Fruit fly (Drosophila melanogaster) whole organism, wandering third instar larva: ENCODE data around the gene Tasp1.

Experiments
- Dfd ChIP-seq: fragments of >200 bp; optimal IDR thresholded peaks from 2 replicates; lab custom pipeline; 2017; ENCODE audit warnings: missing biosample characterization, missing genetic modification characterization
- Hr83 ChIP-seq: fragments of 200-300 bp; sonication (Bioruptor generic); optimal IDR thresholded peaks from 2 replicates; lab custom pipeline; 2016; ENCODE audit warnings: missing biosample characterization, mild to moderate bottlenecking, missing genetic modification characterization, moderate library complexity; ENCODE audit not compliant: poor library complexity, severe bottlenecking
- Myc ChIP-seq: fragments of >200 bp; optimal IDR thresholded peaks from 2 replicates; lab custom pipeline; 2017
- N ChIP-seq: fragments of >200 bp; optimal IDR thresholded peaks from 2 replicates; lab custom pipeline; 2018; ENCODE audit warnings: missing biosample characterization, missing external identifiers, missing genetic modification characterization
- dmrt93B ChIP-seq: fragments of 200-800 bp; sonication (Bioruptor generic); optimal IDR thresholded peaks from 2 replicates; lab custom pipeline; 2018; ENCODE audit warnings: missing biosample characterization, mild to moderate bottlenecking, missing genetic modification characterization
- ey ChIP-seq: fragments of 200-800 bp; sonication (Bioruptor generic); optimal IDR thresholded peaks from 2 replicates; lab custom pipeline; 2016; ENCODE audit warnings: missing biosample characterization, missing genetic modification characterization
- fru ChIP-seq: fragments of 200-800 bp; sonication (Bioruptor generic); optimal IDR thresholded peaks from 3 replicates; lab custom pipeline; 2016; ENCODE audit warnings: missing biosample characterization, mild to moderate bottlenecking, missing genetic modification characterization
- pan ChIP-seq: fragments of >200 bp; optimal IDR thresholded peaks from 2 replicates; lab custom pipeline; 2017
- psq ChIP-seq: fragments of 200-800 bp; sonication (Bioruptor generic); optimal IDR thresholded peaks from 3 replicates; lab custom pipeline; 2017; ENCODE audit warnings: missing biosample characterization, mild to moderate bottlenecking, missing genetic modification characterization, moderate library complexity
- usp ChIP-seq: fragments of >200 bp; optimal IDR thresholded peaks from 2 replicates; lab custom pipeline; 2017; ENCODE audit warnings: missing biosample characterization, missing genetic modification characterization

- TF ChIP-seq Myc (lab: Kevin White, UChicago) (peak; percentile 51), ey (GFP tag; lab: Kevin White, UChicago) (no peak), pan (lab: Kevin White, UChicago) (no peak), psq (GFP tag; lab: Kevin White, UChicago) (no peak), Dfd (GFP tag; lab: Kevin White, UChicago) (no peak), fru (GFP tag; lab: Kevin White, UChicago) (no peak), Hr83 (no peak), dmrt93B (GFP tag; lab: Kevin White, UChicago) (no peak), N (GFP tag; lab: Kevin White, UChicago) (no peak), usp (GFP tag; lab: Kevin White, UChicago) (no peak)
Observed at dm6 chr3L:16100059-16100458, 12.7 kb upstream of the Tasp1 start, which contains the start of gene IleRS-m.
